Fruit fly (Drosophila melanogaster): ENCODE results near the gene Mtr3.

Gene Mtr3

DNA sequence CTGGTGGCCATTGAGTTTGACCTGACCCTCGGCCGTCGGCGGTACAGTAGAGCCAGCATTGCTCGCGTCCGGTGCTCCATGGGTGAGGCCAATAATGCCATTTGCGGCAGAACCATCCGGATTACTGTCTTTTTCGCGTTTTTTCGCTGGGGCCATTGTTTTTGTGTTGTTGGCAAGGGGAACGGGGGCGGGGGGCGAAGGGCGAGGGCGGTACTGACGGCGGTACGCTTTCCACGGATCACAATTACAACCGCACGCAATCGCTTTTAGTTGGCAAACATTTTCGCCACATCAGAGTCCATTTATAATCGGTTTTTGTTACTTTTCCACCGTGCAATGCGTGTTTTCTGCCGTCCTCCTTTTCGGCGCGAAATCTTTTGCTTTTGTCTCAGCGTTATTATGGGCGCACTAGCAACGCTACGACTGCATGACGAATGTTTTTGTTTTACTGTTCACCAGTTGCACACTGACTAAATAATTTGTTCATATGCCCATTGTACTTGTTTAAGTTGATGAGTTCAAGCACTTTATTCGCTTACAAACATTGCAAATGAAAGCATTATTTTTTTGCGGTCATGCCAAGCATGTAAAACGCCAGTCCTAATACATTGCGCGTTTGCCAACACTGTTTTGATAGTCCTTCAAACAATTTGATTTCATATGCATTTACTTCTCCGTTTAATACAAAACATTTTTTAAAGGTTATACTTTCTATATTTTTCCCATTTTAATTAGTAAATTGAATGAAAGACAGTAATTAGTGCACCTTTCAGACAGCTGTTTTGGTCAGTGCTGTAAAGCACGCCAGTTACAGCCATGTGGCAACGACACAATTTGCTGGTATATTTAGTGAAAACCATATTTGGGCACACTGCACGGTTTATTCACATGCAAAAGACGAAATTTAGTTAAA lies 9.6 kb upstream of the Mtr3 start, which contains the start of gene Pfdn6 (continued):
- TF ChIP-seq Met (GFP tag; optimal IDR thresholded peaks at IDR 0.05) (no peak), dsx (GFP tag; optimal IDR thresholded peaks at IDR 0.05; ENCODE audit: poor library complexity, severe bottlenecking) (no peak), CG11902 (GFP tag; optimal IDR thresholded peaks at IDR 0.05) (peak; percentile 68), topi (GFP tag; optimal IDR thresholded peaks at IDR 0.05) (peak; percentile 71), salr (GFP tag; optimal IDR thresholded peaks at IDR 0.05) (peak in 1 of 2 experiments; percentile 30)

DNA sequence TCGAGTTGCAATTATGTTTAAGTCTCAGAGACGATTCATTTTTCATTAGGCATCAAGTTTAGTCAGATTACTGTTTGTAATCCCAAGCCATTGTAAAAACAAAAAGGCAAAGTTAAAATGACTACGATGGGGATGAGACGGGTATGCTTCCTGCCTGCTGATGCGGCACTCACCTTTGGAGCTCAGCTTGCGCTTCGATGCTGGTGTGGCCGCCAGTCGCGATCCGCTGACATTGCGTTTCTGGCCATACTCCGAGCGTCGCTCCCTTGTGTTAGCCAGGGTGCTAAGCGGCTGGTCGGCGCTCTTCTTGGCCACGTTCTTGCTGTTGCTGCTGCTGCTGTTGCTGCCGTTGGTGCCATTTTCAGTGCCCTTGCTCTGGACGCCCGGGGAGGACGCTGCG lies 6.5 kb upstream of the Mtr3 start:
- TF ChIP-seq CG10669 (GFP tag; optimal IDR thresholded peaks at IDR 0.05) = no peak
- TF ChIP-seq CG34406 (GFP tag; optimal IDR thresholded peaks at IDR 0.05) = no peak
- no peak for TF ChIP-seq vri (GFP tag; optimal IDR thresholded peaks at IDR 0.05)

- TF ChIP-seq eg (GFP tag; IDR thresholded peaks at IDR 0.05) (no peak), lz (GFP tag; optimal IDR thresholded peaks at IDR 0.05) (peak; percentile 6), Smox (GFP tag; optimal IDR thresholded peaks at IDR 0.05) (no peak), Eip78C (GFP tag) (peak; percentile 26), achi (GFP tag; optimal IDR thresholded peaks at IDR 0.05) (no peak), CG8632 (GFP tag; optimal IDR thresholded peaks at IDR 0.05) (no peak), Sox15 (GFP tag; optimal IDR thresholded peaks at IDR 0.05) (no peak), CG11762 (GFP tag; optimal IDR thresholded peaks at IDR 0.05; ENCODE audit: insufficient read depth) (no peak), CG8119 (GFP tag; IDR thresholded peaks at IDR 0.05) (no peak), cyc (GFP tag; optimal IDR thresholded peaks at IDR 0.05) (no peak), CG6854 (GFP tag; optimal IDR thresholded peaks at IDR 0.05) (peak; percentile 10), CG10631 (GFP tag; optimal IDR thresholded peaks at IDR 0.05) (no peak), CG16779 (tag; optimal IDR thresholded peaks at IDR 0.05) (no peak), acj6 (GFP tag; optimal IDR thresholded peaks at IDR 0.05) (no peak)
Observed at dm6 chr3L:19914833-19915232, 1.3 kb upstream of the Mtr3 start, which contains the start of gene Rpn1. TSS of gene Rpn1 (plus strand) at chr3L:19915051.

dm6 chr3L:19910054-19910414 lies 3.5 kb downstream of the Mtr3 start, which contains the start of the genes Mi-2 and Prp3:
TSS of gene Mi-2 (minus strand) at chr3L:19910215.
TSS of gene Prp3 (plus strand) at chr3L:19910300.
- no peak for TF ChIP-seq ss (GFP tag; optimal IDR thresholded peaks at IDR 0.05)
- TF ChIP-seq CG1621 (tag; optimal IDR thresholded peaks at IDR 0.05) = no peak
- peak; percentile 48; the same call in 2 of the 3 replicates for TF ChIP-seq CG6163 (GFP tag; IDR thresholded peaks at IDR 0.05)
- peak; percentile 54 for TF ChIP-seq Eip78C (GFP tag)
- TF ChIP-seq OdsH (GFP tag; optimal IDR thresholded peaks at IDR 0.05) = no peak
- TF ChIP-seq cyc (GFP tag; optimal IDR thresholded peaks at IDR 0.05) = no peak
- peak; percentile 31 for TF ChIP-seq Sox14 (GFP tag; optimal IDR thresholded peaks at IDR 0.05)
- peak; percentile 71 for TF ChIP-seq fkh (GFP tag; optimal IDR thresholded peaks at IDR 0.05)

dm6 chr3L:19909234-19910053 lies 4.1 kb downstream of the Mtr3 start:
- TF ChIP-seq achi (GFP tag; optimal IDR thresholded peaks at IDR 0.05) (no peak), CG8632 (GFP tag; optimal IDR thresholded peaks at IDR 0.05) (no peak), fd85E (GFP tag; optimal IDR thresholded peaks at IDR 0.05) (no peak), Ets21C (GFP tag; optimal IDR thresholded peaks at IDR 0.05) (no peak), fd59A (GFP tag; optimal IDR thresholded peaks at IDR 0.05) (no peak), acj6 (GFP tag; optimal IDR thresholded peaks at IDR 0.05) (no peak), lz (GFP tag; optimal IDR thresholded peaks at IDR 0.05) (peak; percentile 27), Ets96B (tag; optimal IDR thresholded peaks at IDR 0.05) (no peak), net (GFP tag; optimal IDR thresholded peaks at IDR 0.05) (no peak), Sox15 (GFP tag; optimal IDR thresholded peaks at IDR 0.05) (no peak), Hr39 (GFP tag; optimal IDR thresholded peaks at IDR 0.05) (no peak), topi (GFP tag; optimal IDR thresholded peaks at IDR 0.05) (no peak), CG11294 (GFP tag; IDR thresholded peaks at IDR 0.05) (no peak), pdm3 (GFP tag; optimal IDR thresholded peaks at IDR 0.05) (no peak), vri (GFP tag; optimal IDR thresholded peaks at IDR 0.05) (no peak), CG6808 (GFP tag; optimal IDR thresholded peaks at IDR 0.05) (no peak), eg (GFP tag; IDR thresholded peaks at IDR 0.05) (0 out of 3 replicates have a peak, but pooled peaks have one; percentile 15), Sox14 (GFP tag; optimal IDR thresholded peaks at IDR 0.05) (peak; percentile 74), dsx (GFP tag; optimal IDR thresholded peaks at IDR 0.05; ENCODE audit: poor library complexity, severe bottlenecking) (peak; percentile 91), CG1621 (tag; optimal IDR thresholded peaks at IDR 0.05) (peak; percentile 42), Eip75B (GFP tag; optimal IDR thresholded peaks at IDR 0.05) (no peak), CG6276 (GFP tag; optimal IDR thresholded peaks at IDR 0.05) (no peak)

All from whole organism, prepupa.